Worm (Caenorhabditis elegans) whole organism, L4/young adult: Measurements from ENCODE around the gene str-248.

Source experiments
- dao-5 ChIP-seq: sonication (generic microtip); optimal IDR thresholded peaks from 2 replicates; lab custom pipeline; 2016; ENCODE audit warnings: missing genotype, missing genetic modification characterization, moderate library complexity, missing compliant biosample characterization
- him-1 ChIP-seq: sonication (generic microtip); optimal IDR thresholded peaks from 2 replicates; lab custom pipeline; 2016; ENCODE audit warnings: missing genotype, missing genetic modification reagents, missing genetic modification characterization, missing compliant biosample characterization

- no peak for TF ChIP-seq him-1 (tag; lab: Kevin White, UChicago)
- no peak for TF ChIP-seq dao-5
Measured at ce11 chrV:15650167-15650566, 20.7 kb upstream of the str-248 start, which contains the start of gene sru-42.
